Fruit fly (Drosophila melanogaster) whole organism, pupa: ENCODE results near the gene CG31549.

Experiments
- CG10348 ChIP-seq: fragments of 200-800 bp; sonication (Bioruptor generic); IDR thresholded peaks from 2 replicates; pipeline ENCODE4 v1.3.6; 2022; ENCODE audit warnings: missing biosample characterization, missing genetic modification characterization
- CG12605 ChIP-seq: fragments of 200-800 bp; sonication (Bioruptor generic); IDR thresholded peaks from 2 replicates; pipeline ENCODE4 v1.3.6; 2022; ENCODE audit warnings: missing biosample characterization, missing genetic modification characterization
- CG13204 ChIP-seq: fragments of 200-800 bp; sonication (Bioruptor generic); optimal IDR thresholded peaks from 2 replicates; lab custom pipeline; 2018; ENCODE audit warnings: missing biosample characterization, mild to moderate bottlenecking, missing genetic modification characterization, moderate library complexity
- CG14655 ChIP-seq: fragments of 200-800 bp; sonication (Bioruptor generic); optimal IDR thresholded peaks from 3 replicates; lab custom pipeline; 2017; ENCODE audit warnings: mild to moderate bottlenecking, missing biosample characterization, missing genetic modification reagents, missing genetic modification characterization
- CG15710 ChIP-seq: fragments of 200-800 bp; sonication (Bioruptor generic); optimal IDR thresholded peaks from 2 replicates; lab custom pipeline; 2018; ENCODE audit warnings: missing biosample characterization, mild to moderate bottlenecking, missing genetic modification characterization, moderate library complexity
- CG17806 ChIP-seq: fragments of 200-800 bp; sonication (Bioruptor generic); optimal IDR thresholded peaks from 2 replicates; lab custom pipeline; 2018; ENCODE audit warnings: missing biosample characterization, mild to moderate bottlenecking, missing genetic modification characterization, moderate library complexity
- CG32121 ChIP-seq: fragments of 200-800 bp; sonication (Bioruptor generic); IDR thresholded peaks from 2 replicates; pipeline ENCODE4 v1.3.6; 2022; ENCODE audit warnings: missing biosample characterization, missing genetic modification characterization
- CG34367 ChIP-seq: fragments of 200-800 bp; sonication (Bioruptor generic); optimal IDR thresholded peaks from 2 replicates; lab custom pipeline; 2018; ENCODE audit warnings: missing biosample characterization, mild to moderate bottlenecking, missing genetic modification characterization
- CG4496 ChIP-seq: fragments of 200-800 bp; sonication (Bioruptor generic); IDR thresholded peaks from 3 replicates; pipeline ENCODE4 v1.3.6; 2022; ENCODE audit warnings: missing biosample characterization, missing genetic modification characterization
- CG8159 ChIP-seq: fragments of 200-800 bp; sonication (Bioruptor generic); optimal IDR thresholded peaks from 3 replicates; lab custom pipeline; 2018; ENCODE audit warnings: missing biosample characterization, mild to moderate bottlenecking, missing genetic modification characterization, moderate library complexity
- CG8301 ChIP-seq: fragments of 200-800 bp; sonication (Bioruptor generic); optimal IDR thresholded peaks from 2 replicates; lab custom pipeline; 2018; ENCODE audit warnings: missing biosample characterization, mild to moderate bottlenecking, missing genetic modification characterization
- CG9948 ChIP-seq: fragments of 200-800 bp; sonication (Bioruptor generic); optimal IDR thresholded peaks from 2 replicates; lab custom pipeline; 2018; ENCODE audit warnings: missing biosample characterization, mild to moderate bottlenecking, missing genetic modification characterization, moderate library complexity
- D1 ChIP-seq: fragments of 200-800 bp; sonication (Bioruptor generic); optimal IDR thresholded peaks from 2 replicates; lab custom pipeline; 2018; ENCODE audit warnings: missing biosample characterization, mild to moderate bottlenecking, missing genetic modification characterization, moderate library complexity
- EcR ChIP-seq: fragments of 200-800 bp; sonication (Bioruptor generic); optimal IDR thresholded peaks from 3 replicates; lab custom pipeline; 2019; ENCODE audit warnings: missing biosample characterization, missing genetic modification characterization, mild to moderate bottlenecking, moderate library complexity, missing genetic modification reagents
- Ets98B ChIP-seq: fragments of 200-800 bp; sonication (Bioruptor generic); IDR thresholded peaks from 2 replicates; pipeline ENCODE4 v1.3.6; 2022; ENCODE audit warnings: missing biosample characterization, missing genetic modification characterization
- Pif1A ChIP-seq: fragments of 200-800 bp; sonication (Bioruptor generic); optimal IDR thresholded peaks from 3 replicates; lab custom pipeline; 2016; ENCODE audit warnings: missing biosample characterization, missing genetic modification characterization
- Pif1B ChIP-seq: fragments of 200-800 bp; sonication (Bioruptor generic); optimal IDR thresholded peaks from 3 replicates; lab custom pipeline; 2016; ENCODE audit warnings: missing biosample characterization, missing genetic modification characterization
- Snoo ChIP-seq: fragments of 200-800 bp; sonication (Bioruptor generic); optimal IDR thresholded peaks from 3 replicates; lab custom pipeline; 2017; ENCODE audit warnings: missing biosample characterization, mild to moderate bottlenecking, missing genetic modification characterization, inconsistent platforms
- fd96Ca ChIP-seq: fragments of 200-800 bp; sonication (Bioruptor generic); IDR thresholded peaks from 3 replicates; pipeline ENCODE4 v1.3.6; 2022; ENCODE audit warnings: missing biosample characterization, missing genetic modification characterization
- gl ChIP-seq: fragments of 200-800 bp; sonication (Bioruptor generic); optimal IDR thresholded peaks from 2 replicates; lab custom pipeline; 2018; ENCODE audit warnings: missing biosample characterization, mild to moderate bottlenecking, missing genetic modification characterization
- rn ChIP-seq: fragments of 200-800 bp; sonication (Bioruptor generic); IDR thresholded peaks from 2 replicates; pipeline ENCODE4 v1.3.6; 2022; ENCODE audit warnings: missing biosample characterization, missing genetic modification characterization

The CG31549 gene

dm6 chr3R:5654692-5655181, 22.7 kb downstream of the CG31549 start, which contains the start of the genes elm and MED27:
Gene elm, minus strand, starts transcription at chr3R:5654861.
Gene MED27, plus strand, starts transcription at chr3R:5655139.
- TF ChIP-seq Snoo (peak; percentile 84), CG10348 (GFP tag; lab: Robert Waterston, UW) (peak; percentile 59; the same call in 1 of the 2 replicates), D1 (tag; lab: Kevin White, UChicago) (no peak), CG34367 (tag; lab: Kevin White, UChicago) (peak; percentile 81), CG4496 (GFP tag; lab: Robert Waterston, UW) (peak; percentile 88), CG12605 (GFP tag; lab: Robert Waterston, UW) (peak; percentile 49; the same call in 1 of the 2 replicates), CG13204 (GFP tag; lab: Kevin White, UChicago) (no peak), fd96Ca (GFP tag; lab: Robert Waterston, UW) (peak; percentile 84), EcR (peak; percentile 12), Ets98B (GFP tag; lab: Robert Waterston, UW) (peak; percentile 85), CG8159 (tag; lab: Kevin White, UChicago) (peak; percentile 89), CG17806 (tag; lab: Kevin White, UChicago) (peak; percentile 85), gl (peak; percentile 67), CG14655 (no peak), Pif1B (peak; percentile 73), CG15710 (tag; lab: Kevin White, UChicago) (peak; percentile 90), CG8301 (tag; lab: Kevin White, UChicago) (peak; percentile 74), CG9948 (tag; lab: Kevin White, UChicago) (peak; percentile 83), CG32121 (GFP tag; lab: Robert Waterston, UW) (peak; percentile 91), rn (peak; percentile 85), Pif1A (peak; percentile 87)

- TF ChIP-seq Ets98B (GFP tag; lab: Robert Waterston, UW) (0 out of 2 replicates have a peak, but pooled peaks have one; percentile 19), EcR (peak; percentile 62), CG17806 (tag; lab: Kevin White, UChicago) (no peak), CG8159 (tag; lab: Kevin White, UChicago) (no peak), Snoo (no peak), Pif1A (no peak), D1 (tag; lab: Kevin White, UChicago) (no peak), CG34367 (tag; lab: Kevin White, UChicago) (no peak), CG14655 (no peak), CG4496 (GFP tag; lab: Robert Waterston, UW) (peak; percentile 8; the same call in 1 of the 3 replicates), CG32121 (GFP tag; lab: Robert Waterston, UW) (peak; percentile 27; the same call in 1 of the 2 replicates)
Observed at dm6 chr3R:5658984-5659802, 27.2 kb downstream of the CG31549 start.

dm6 chr3R:5659829-5660197, 27.8 kb downstream of the CG31549 start, which contains the start of gene CG2182:
Gene CG2182, minus strand, starts transcription at chr3R:5659912.
- no peak for TF ChIP-seq CG4496 (GFP tag; lab: Robert Waterston, UW)
- no peak for TF ChIP-seq fd96Ca (GFP tag; lab: Robert Waterston, UW)
- no peak for TF ChIP-seq EcR
- TF ChIP-seq CG14655, result no peak
- TF ChIP-seq CG15710 (tag; lab: Kevin White, UChicago), result no peak
- TF ChIP-seq CG9948 (tag; lab: Kevin White, UChicago), result no peak
- no peak for TF ChIP-seq rn
- TF ChIP-seq CG17806 (tag; lab: Kevin White, UChicago), result no peak
- TF ChIP-seq CG8301 (tag; lab: Kevin White, UChicago), result no peak
- TF ChIP-seq D1 (tag; lab: Kevin White, UChicago), result no peak
- TF ChIP-seq CG10348 (GFP tag; lab: Robert Waterston, UW), result no peak
- TF ChIP-seq CG12605 (GFP tag; lab: Robert Waterston, UW), result no peak
- TF ChIP-seq Ets98B (GFP tag; lab: Robert Waterston, UW), result no peak
- TF ChIP-seq CG13204 (GFP tag; lab: Kevin White, UChicago), result no peak
- no peak for TF ChIP-seq Pif1A
- no peak for TF ChIP-seq CG34367 (tag; lab: Kevin White, UChicago)
- no peak for TF ChIP-seq CG32121 (GFP tag; lab: Robert Waterston, UW)
- no peak for TF ChIP-seq Snoo
- TF ChIP-seq, all 21 proteins: peak for 0

dm6 chr3R:5660198-5660893, 28.4 kb downstream of the CG31549 start, which contains the start of gene Wdr33:
Gene Wdr33, plus strand, starts transcription at chr3R:5660635.
- TF ChIP-seq CG9948 (tag; lab: Kevin White, UChicago), result peak; percentile 45
- TF ChIP-seq gl, result no peak
- no peak for TF ChIP-seq EcR
- TF ChIP-seq CG15710 (tag; lab: Kevin White, UChicago), result peak; percentile 22
- 0 out of 2 replicates have a peak, but pooled peaks have one; percentile 6 for TF ChIP-seq Ets98B (GFP tag; lab: Robert Waterston, UW)
- no peak for TF ChIP-seq D1 (tag; lab: Kevin White, UChicago)
- TF ChIP-seq CG17806 (tag; lab: Kevin White, UChicago), result peak; percentile 20
- TF ChIP-seq CG32121 (GFP tag; lab: Robert Waterston, UW), result no peak
- no peak for TF ChIP-seq rn
- TF ChIP-seq CG4496 (GFP tag; lab: Robert Waterston, UW), result peak; percentile 47; the same call in 2 of the 3 replicates
- no peak for TF ChIP-seq CG8301 (tag; lab: Kevin White, UChicago)
- no peak for TF ChIP-seq Pif1B
- no peak for TF ChIP-seq Pif1A
- peak; percentile 37 for TF ChIP-seq CG8159 (tag; lab: Kevin White, UChicago)
- TF ChIP-seq Snoo, result peak; percentile 33
- no peak for TF ChIP-seq CG14655
- no peak for TF ChIP-seq CG34367 (tag; lab: Kevin White, UChicago)
- no peak for TF ChIP-seq CG10348 (GFP tag; lab: Robert Waterston, UW)
- TF ChIP-seq CG12605 (GFP tag; lab: Robert Waterston, UW), result no peak
- no peak for TF ChIP-seq fd96Ca (GFP tag; lab: Robert Waterston, UW)
- TF ChIP-seq CG13204 (GFP tag; lab: Kevin White, UChicago), result no peak
